Fruit fly (Drosophila melanogaster): Measurements from ENCODE around the gene Cse1.

The Cse1 gene

dm6 chr2L:16817421-16818101, 7.4 kb downstream of the Cse1 start (continued):
- TF ChIP-seq CG1602 (GFP tag; optimal IDR thresholded peaks at IDR 0.05): no peak
- no peak for TF ChIP-seq fd96Cb (tag; optimal IDR thresholded peaks at IDR 0.05)
- no peak for TF ChIP-seq odd (GFP tag; optimal IDR thresholded peaks at IDR 0.05)
- no peak for TF ChIP-seq CG2712 (tag; optimal IDR thresholded peaks at IDR 0.05)
- no peak for TF ChIP-seq CG10462 (GFP tag; optimal IDR thresholded peaks at IDR 0.05)
- TF ChIP-seq Fer3 (tag; optimal IDR thresholded peaks at IDR 0.05): peak; percentile 35
- TF ChIP-seq Abd-B (GFP tag; optimal IDR thresholded peaks at IDR 0.05): no peak
- TF ChIP-seq sens-2 (GFP tag; IDR thresholded peaks at IDR 0.05): no peak
- no peak for TF ChIP-seq E2f2 (GFP tag; IDR thresholded peaks at IDR 0.05)
- TF ChIP-seq CG10543 (GFP tag; optimal IDR thresholded peaks at IDR 0.05): no peak
- peak; percentile 13 for TF ChIP-seq ftz-f1 (GFP tag; optimal IDR thresholded peaks at IDR 0.05)
- TF ChIP-seq CG1233 (GFP tag; optimal IDR thresholded peaks at IDR 0.05): no peak
- no peak for TF ChIP-seq CG17186 (GFP tag; optimal IDR thresholded peaks at IDR 0.05)
- peak; percentile 10 for TF ChIP-seq CG10209 (GFP tag; optimal IDR thresholded peaks at IDR 0.05)
- 0 out of 2 replicates have a peak, but pooled peaks have one; percentile 15 for TF ChIP-seq CG31441 (GFP tag; IDR thresholded peaks at IDR 0.05)
- TF ChIP-seq CG11560 (tag; IDR thresholded peaks at IDR 0.05): no peak
- peak; percentile 41; the same call in 1 of the 3 replicates for TF ChIP-seq zfh1 (GFP tag; IDR thresholded peaks at IDR 0.05)
- no peak for TF ChIP-seq CG17612 (GFP tag; IDR thresholded peaks at IDR 0.05)
- no peak for TF ChIP-seq YL-1 (GFP tag; optimal IDR thresholded peaks at IDR 0.05)
- TF ChIP-seq vnd (GFP tag; IDR thresholded peaks at IDR 0.05; ENCODE audit: partially characterized antibody): no peak
- TF ChIP-seq CG10565 (GFP tag; optimal IDR thresholded peaks at IDR 0.05): no peak
- no peak for TF ChIP-seq CG8478 (optimal IDR thresholded peaks at IDR 0.05)
- TF ChIP-seq fu2 (GFP tag; optimal IDR thresholded peaks at IDR 0.05): peak; percentile 21
- no peak for TF ChIP-seq croc (GFP tag; conservative IDR thresholded peaks at IDR 0.05)
- TF ChIP-seq oc (tag; optimal IDR thresholded peaks at IDR 0.05): no peak
- no peak for TF ChIP-seq rib (GFP tag; IDR thresholded peaks at IDR 0.05)
- no peak for TF ChIP-seq CG1832 (GFP tag; optimal IDR thresholded peaks at IDR 0.05)
- no peak for TF ChIP-seq CG9876 (GFP tag; optimal IDR thresholded peaks at IDR 0.05)
- peak; percentile 18; the same call in 1 of the 2 replicates for TF ChIP-seq chm (GFP tag; IDR thresholded peaks at IDR 0.05)
- TF ChIP-seq CG14860 (GFP tag; IDR thresholded peaks at IDR 0.05; ENCODE audit: partially characterized antibody): no peak
- TF ChIP-seq sens (GFP tag): peak; percentile 87
- peak; percentile 36 for TF ChIP-seq gem (tag; optimal IDR thresholded peaks at IDR 0.05)
- TF ChIP-seq sr (GFP tag; IDR thresholded peaks at IDR 0.05): no peak
- no peak for TF ChIP-seq cad (GFP tag; optimal IDR thresholded peaks at IDR 0.05)
- TF ChIP-seq CG7987 (GFP tag; optimal IDR thresholded peaks at IDR 0.05): no peak
- TF ChIP-seq Ets65A (GFP tag): peak; percentile 94
- no peak for TF ChIP-seq mirr (GFP tag; optimal IDR thresholded peaks at IDR 0.05)
- TF ChIP-seq peb (GFP tag; IDR thresholded peaks at IDR 0.05): no peak
- no peak for TF ChIP-seq CG10959 (GFP tag; IDR thresholded peaks at IDR 0.05)
- TF ChIP-seq CG4707 (GFP tag; optimal IDR thresholded peaks at IDR 0.05): no peak
- TF ChIP-seq Xbp1 (GFP tag; optimal IDR thresholded peaks at IDR 0.05): peak; percentile 16
- no peak for TF ChIP-seq Hmx (GFP tag; optimal IDR thresholded peaks at IDR 0.05)
- peak; percentile 5 for TF ChIP-seq ERR (GFP tag; optimal IDR thresholded peaks at IDR 0.05)
- no peak for TF ChIP-seq Stat92E (GFP tag; optimal IDR thresholded peaks at IDR 0.05)
- TF ChIP-seq dimm (GFP tag; IDR thresholded peaks at IDR 0.05): no peak
- TF ChIP-seq CG4617 (GFP tag; optimal IDR thresholded peaks at IDR 0.05; ENCODE audit: borderline replicate concordance): no peak
- TF ChIP-seq danr (GFP tag; IDR thresholded peaks at IDR 0.05): no peak
- TF ChIP-seq ken (GFP tag; IDR thresholded peaks at IDR 0.05): no peak
- no peak; the same call in 2 of the 3 replicates for TF ChIP-seq B-H1 (GFP tag; IDR thresholded peaks at IDR 0.05)
- no peak for TF ChIP-seq Sox100B (GFP tag; optimal IDR thresholded peaks at IDR 0.05)
- TF ChIP-seq Nf-YB (GFP tag; optimal IDR thresholded peaks at IDR 0.05): no peak
